Fruit fly (Drosophila melanogaster) whole organism, embryonic: Measurements from ENCODE around the gene Cyp4d1.

Source experiments
- Antp ChIP-seq: fragments of 200-800 bp; sonication (Bioruptor generic); optimal IDR thresholded peaks from 3 replicates; lab custom pipeline; 2016; ENCODE audit warnings: missing biosample characterization, missing genetic modification characterization
- Asciz ChIP-seq: fragments of 200-800 bp; sonication (Bioruptor generic); optimal IDR thresholded peaks from 2 replicates; lab custom pipeline; 2017; ENCODE audit warnings: missing biosample characterization, mild to moderate bottlenecking, missing genetic modification characterization, missing genetic modification reagents
- Atf6 ChIP-seq: fragments of 200-800 bp; sonication (Bioruptor generic); IDR thresholded peaks from 2 replicates; pipeline ENCODE4 v1.3.6; 2022; ENCODE audit warnings: missing biosample characterization, missing genetic modification characterization
- CG10366 ChIP-seq: fragments of 200-800 bp; sonication (Bioruptor generic); IDR thresholded peaks from 2 replicates; pipeline ENCODE4 v1.3.6; 2022; ENCODE audit warnings: missing biosample characterization, missing genetic modification characterization
- CG1529 ChIP-seq: fragments of 200-800 bp; sonication (Bioruptor generic); optimal IDR thresholded peaks from 3 replicates; lab custom pipeline; 2018; ENCODE audit warnings: missing biosample characterization, missing genetic modification characterization
- CG1602 ChIP-seq: fragments of 200-800 bp; sonication (Bioruptor generic); optimal IDR thresholded peaks from 3 replicates; lab custom pipeline; 2016; ENCODE audit warnings: missing biosample characterization, missing genetic modification characterization
- CG1603 ChIP-seq: fragments of 200-800 bp; sonication (Bioruptor generic); optimal IDR thresholded peaks from 2 replicates; lab custom pipeline; 2019; ENCODE audit warnings: missing biosample characterization, mild to moderate bottlenecking, missing genetic modification characterization, moderate library complexity
- CG17359 ChIP-seq: fragments of 200-800 bp; sonication (Bioruptor generic); optimal IDR thresholded peaks from 3 replicates; lab custom pipeline; 2018; ENCODE audit warnings: missing biosample characterization, mild to moderate bottlenecking, missing genetic modification characterization, moderate library complexity
- CG17829 ChIP-seq: fragments of 200-800 bp; optimal IDR thresholded peaks from 2 replicates; lab custom pipeline; 2019; ENCODE audit warnings: missing biosample characterization, mild to moderate bottlenecking, missing genetic modification characterization, moderate library complexity
- CG2116 ChIP-seq: fragments of 200-800 bp; sonication (Bioruptor generic); optimal IDR thresholded peaks from 3 replicates; lab custom pipeline; 2018; ENCODE audit warnings: missing biosample characterization, mild to moderate bottlenecking, missing genetic modification characterization
- CG2199 ChIP-seq: fragments of 200-800 bp; sonication (Bioruptor generic); IDR thresholded peaks from 3 replicates; pipeline ENCODE4 v1.3.6; 2022; ENCODE audit warnings: missing biosample characterization, missing genetic modification characterization
- CG3163 ChIP-seq: fragments of 200-800 bp; sonication (Bioruptor generic); optimal IDR thresholded peaks from 3 replicates; lab custom pipeline; 2016; ENCODE audit warnings: missing biosample characterization, missing genetic modification characterization
- CG33557 ChIP-seq: fragments of 200-800 bp; sonication (Bioruptor generic); optimal IDR thresholded peaks from 2 replicates; lab custom pipeline; 2019; ENCODE audit warnings: missing biosample characterization, mild to moderate bottlenecking, missing genetic modification characterization, moderate library complexity
- CG34422 ChIP-seq: fragments of 200-800 bp; sonication (Bioruptor generic); IDR thresholded peaks from 3 replicates; pipeline ENCODE4 v1.3.6; 2022; ENCODE audit warnings: missing biosample characterization, missing genetic modification characterization
- CG4282 ChIP-seq: fragments of 200-800 bp; sonication (Bioruptor generic); optimal IDR thresholded peaks from 2 replicates; lab custom pipeline; 2016; ENCODE audit warnings: missing biosample characterization, missing genetic modification characterization
- CG4424 ChIP-seq: fragments of 200-800 bp; sonication (Bioruptor generic); optimal IDR thresholded peaks from 3 replicates; lab custom pipeline; 2016; ENCODE audit warnings: missing biosample characterization, missing genetic modification characterization
- CG5180 ChIP-seq: fragments of 200-800 bp; sonication (Bioruptor generic); optimal IDR thresholded peaks from 3 replicates; lab custom pipeline; 2017; ENCODE audit warnings: missing biosample characterization, missing genetic modification characterization, mild to moderate bottlenecking, moderate library complexity, missing genetic modification reagents
- CG5953 ChIP-seq: fragments of 200-800 bp; sonication (Bioruptor generic); IDR thresholded peaks from 2 replicates; pipeline ENCODE4 v1.3.6; 2022; ENCODE audit warnings: missing biosample characterization, missing genetic modification characterization
- CG6254 ChIP-seq: fragments of 200-800 bp; sonication (Bioruptor generic); optimal IDR thresholded peaks from 3 replicates; lab custom pipeline; 2017; ENCODE audit warnings: mild to moderate bottlenecking, missing biosample characterization, missing genetic modification reagents, missing genetic modification characterization
- CG7963 ChIP-seq: fragments of 200-800 bp; sonication (Bioruptor generic); IDR thresholded peaks from 3 replicates; pipeline ENCODE4 v1.3.6; 2022; ENCODE audit warnings: missing biosample characterization, missing genetic modification characterization; ENCODE audit not compliant: partially characterized antibody
- CoRest ChIP-seq: fragments of 200-800 bp; sonication (Bioruptor generic); optimal IDR thresholded peaks from 3 replicates; lab custom pipeline; 2018; ENCODE audit warnings: missing biosample characterization, mild to moderate bottlenecking, missing genetic modification characterization, moderate library complexity
- Deaf1 ChIP-seq: fragments of 200-800 bp; optimal IDR thresholded peaks from 3 replicates; lab custom pipeline; 2019; ENCODE audit warnings: missing biosample characterization, mild to moderate bottlenecking, missing genetic modification characterization, moderate library complexity
- Dip3 ChIP-seq: fragments of 200-800 bp; sonication (Bioruptor generic); optimal IDR thresholded peaks from 3 replicates; lab custom pipeline; 2016; ENCODE audit warnings: missing biosample characterization, missing genetic modification characterization
- Doc2 ChIP-seq: fragments of 200-800 bp; sonication (Bioruptor generic); IDR thresholded peaks from 2 replicates; pipeline ENCODE4 v1.3.6; 2022; ENCODE audit warnings: missing biosample characterization, missing genetic modification characterization
- Elba2 ChIP-seq: fragments of 200-800 bp; sonication (Bioruptor generic); optimal IDR thresholded peaks from 3 replicates; lab custom pipeline; 2016; ENCODE audit warnings: missing biosample characterization, missing genetic modification characterization
- Nf-YC ChIP-seq: fragments of 200-800 bp; optimal IDR thresholded peaks from 3 replicates; lab custom pipeline; 2019; ENCODE audit warnings: missing biosample characterization, mild to moderate bottlenecking, missing genetic modification characterization, moderate library complexity
- Pdp1 ChIP-seq, 2 experiments: fragments of 200-800 bp; sonication (Bioruptor generic); optimal IDR thresholded peaks; 3 replicates each; lab custom pipeline; 2016; ENCODE audit warnings: missing biosample characterization in 2 of 2, missing genetic modification characterization in 2 of 2, mild to moderate bottlenecking in 1 of 2, moderate library complexity in 1 of 2
- Poxn ChIP-seq: fragments of 200-800 bp; sonication (Bioruptor generic); IDR thresholded peaks from 2 replicates; pipeline ENCODE4 v1.3.6; 2022; ENCODE audit warnings: missing biosample characterization, missing genetic modification characterization
- Ptx1 ChIP-seq: fragments of 200-800 bp; sonication (Bioruptor generic); IDR thresholded peaks from 2 replicates; pipeline ENCODE4 v1.3.6; 2022; ENCODE audit warnings: missing biosample characterization, missing genetic modification characterization
- Sox102F ChIP-seq: fragments of 200-800 bp; sonication (Bioruptor generic); optimal IDR thresholded peaks from 2 replicates; lab custom pipeline; 2018; ENCODE audit warnings: missing biosample characterization, mild to moderate bottlenecking, missing genetic modification characterization, moderate library complexity
- Stat92E ChIP-seq, 3 experiments: fragments of >200 bp in 2 of 3; fragments of 200-800 bp in 1 of 3; sonication (Bioruptor generic) in 1 of 3; optimal IDR thresholded peaks; 2 replicates each; lab custom pipeline; 2017 to 2019; ENCODE audit warnings: missing biosample characterization in 3 of 3, missing genetic modification characterization in 3 of 3, mild to moderate bottlenecking in 1 of 3, moderate library complexity in 1 of 3
- Trl ChIP-seq, 3 experiments: fragments of >200 bp in 2 of 3; fragments of 200-800 bp in 1 of 3; sonication (Bioruptor generic) in 1 of 3; optimal IDR thresholded peaks; 2 replicates in 1 of 3; 3 replicates in 2 of 3; lab custom pipeline; 2016 to 2017; ENCODE audit warnings: missing biosample characterization in 1 of 3, missing genetic modification characterization in 1 of 3
- abd-A ChIP-seq: fragments of 200-800 bp; sonication (Bioruptor generic); optimal IDR thresholded peaks from 3 replicates; lab custom pipeline; 2019; ENCODE audit warnings: missing biosample characterization, mild to moderate bottlenecking, missing genetic modification characterization, moderate library complexity
- ase ChIP-seq: fragments of 200-800 bp; sonication (Bioruptor generic); IDR thresholded peaks from 3 replicates; pipeline ENCODE4 v1.3.6; 2022; ENCODE audit warnings: missing biosample characterization, missing genetic modification characterization
- bab2 ChIP-seq: fragments of 200-800 bp; sonication (Bioruptor generic); optimal IDR thresholded peaks from 2 replicates; lab custom pipeline; 2016; ENCODE audit warnings: missing biosample characterization, missing genetic modification characterization
- bbx ChIP-seq: fragments of 200-800 bp; sonication (Bioruptor generic); IDR thresholded peaks from 2 replicates; pipeline ENCODE4 v1.3.6; 2022; ENCODE audit warnings: missing biosample characterization, missing genetic modification characterization; ENCODE audit not compliant: partially characterized antibody
- chinmo ChIP-seq: fragments of 200-800 bp; sonication (Bioruptor generic); IDR thresholded peaks from 4 replicates; pipeline ENCODE4 v1.3.6; 2022; ENCODE audit warnings: missing biosample characterization, missing genetic modification characterization; ENCODE audit not compliant: partially characterized antibody
- ci ChIP-seq: fragments of 200-800 bp; sonication (Bioruptor generic); IDR thresholded peaks from 3 replicates; pipeline ENCODE4 v1.3.6; 2022; ENCODE audit warnings: missing biosample characterization, missing genetic modification characterization
- crol ChIP-seq: fragments of 200-800 bp; sonication (Bioruptor generic); IDR thresholded peaks from 2 replicates; pipeline ENCODE4 v1.3.6; 2022; ENCODE audit warnings: missing biosample characterization, missing genetic modification characterization
- fd64A ChIP-seq: fragments of 200-800 bp; sonication (Bioruptor generic); optimal IDR thresholded peaks from 3 replicates; lab custom pipeline; 2018; ENCODE audit warnings: missing biosample characterization, mild to moderate bottlenecking, missing genetic modification characterization
- gcm ChIP-seq: fragments of 200-800 bp; sonication (Bioruptor generic); optimal IDR thresholded peaks from 2 replicates; lab custom pipeline; 2019; ENCODE audit warnings: missing biosample characterization, mild to moderate bottlenecking, missing genetic modification characterization, moderate library complexity
- gcm2 ChIP-seq: fragments of 200-800 bp; sonication (Bioruptor generic); optimal IDR thresholded peaks from 2 replicates; lab custom pipeline; 2016; ENCODE audit warnings: missing biosample characterization, missing genetic modification characterization
- kay ChIP-seq: fragments of 200-800 bp; sonication (Bioruptor generic); optimal IDR thresholded peaks from 2 replicates; lab custom pipeline; 2016; ENCODE audit warnings: missing biosample characterization, missing genetic modification characterization
- nerfin-1 ChIP-seq: fragments of 200-800 bp; sonication (Bioruptor generic); optimal IDR thresholded peaks from 3 replicates; lab custom pipeline; 2019; ENCODE audit warnings: missing biosample characterization, mild to moderate bottlenecking, missing genetic modification characterization, moderate library complexity
- oc ChIP-seq: fragments of 200-800 bp; sonication (Bioruptor generic); optimal IDR thresholded peaks from 2 replicates; lab custom pipeline; 2018; ENCODE audit warnings: missing biosample characterization, mild to moderate bottlenecking, missing genetic modification characterization, moderate library complexity
- repo ChIP-seq: fragments of 200-800 bp; sonication (Bioruptor generic); optimal IDR thresholded peaks from 2 replicates; lab custom pipeline; 2016; ENCODE audit warnings: missing biosample characterization, missing genetic modification characterization
- shn ChIP-seq: fragments of 200-800 bp; sonication (Bioruptor generic); optimal IDR thresholded peaks from 3 replicates; lab custom pipeline; 2016; ENCODE audit warnings: missing biosample characterization, missing genetic modification characterization
- slbo ChIP-seq: fragments of 200-800 bp; sonication (Bioruptor generic); IDR thresholded peaks from 2 replicates; pipeline ENCODE4 v1.3.6; 2022; ENCODE audit warnings: missing biosample characterization, missing genetic modification characterization
- stwl ChIP-seq: fragments of 200-800 bp; sonication (Bioruptor generic); optimal IDR thresholded peaks from 3 replicates; lab custom pipeline; 2018; ENCODE audit warnings: missing biosample characterization, mild to moderate bottlenecking, missing genetic modification characterization, moderate library complexity
- trem ChIP-seq: fragments of 200-800 bp; optimal IDR thresholded peaks from 3 replicates; lab custom pipeline; 2019; ENCODE audit warnings: missing biosample characterization, mild to moderate bottlenecking, missing genetic modification characterization, moderate library complexity

Gene Cyp4d1

dm6 chrX:2155868-2156267 lies 6.1 kb downstream of the Cyp4d1 start:
- TF ChIP-seq Atf6 (GFP tag; lab: Robert Waterston, UW) (no peak), CG2116 (no peak), CG33557 (GFP tag; lab: Kevin White, UChicago) (no peak), bbx (GFP tag; lab: Robert Waterston, UW) (0 out of 2 replicates have a peak, but pooled peaks have one; percentile 23), CG1602 (GFP tag; lab: Kevin White, UChicago) (no peak), CG5180 (no peak), Antp (GFP tag; lab: Kevin White, UChicago) (no peak), ase (no peak), CG3163 (GFP tag; lab: Kevin White, UChicago) (peak; percentile 46), CG6254 (GFP tag; lab: Kevin White, UChicago) (no peak), repo (GFP tag; lab: Kevin White, UChicago) (no peak), CG2199 (peak; percentile 76; the same call in 2 of the 3 replicates), crol (GFP tag; lab: Robert Waterston, UW) (peak; percentile 97), Doc2 (GFP tag; lab: Robert Waterston, UW) (no peak), stwl (tag; lab: Kevin White, UChicago) (peak; percentile 20), Asciz (no peak), Trl (optimal IDR thresholded peaks at IDR 0.05; lab: Kevin White, UChicago) (peak; percentile 54 to 70), Trl (GFP tag; optimal IDR thresholded peaks at IDR 0.05; lab: Kevin White, UChicago) (peak; percentile 45), Pdp1 (GFP tag; optimal IDR thresholded peaks at IDR 0.05; lab: Kevin White, UChicago) (peak in 1 of 2 experiments; percentile 85), CG17359 (tag; lab: Kevin White, UChicago) (no peak), CG4282 (GFP tag; lab: Kevin White, UChicago) (no peak), abd-A (tag; lab: Kevin White, UChicago) (no peak), gcm2 (GFP tag; lab: Kevin White, UChicago) (no peak), CG17829 (tag; lab: Kevin White, UChicago) (peak; percentile 32), CG5953 (GFP tag; lab: Robert Waterston, UW) (no peak), shn (GFP tag; lab: Kevin White, UChicago) (no peak), nerfin-1 (tag; lab: Kevin White, UChicago) (peak; percentile 10), fd64A (no peak), Poxn (no peak), Ptx1 (peak; percentile 39; the same call in 1 of the 2 replicates), Elba2 (peak; percentile 28), CG34422 (GFP tag; lab: Robert Waterston, UW) (0 out of 3 replicates have a peak, but pooled peaks have one; percentile 32), CG1529 (GFP tag; lab: Kevin White, UChicago) (no peak), Deaf1 (tag; lab: Kevin White, UChicago) (peak; percentile 24), ci (GFP tag; lab: Robert Waterston, UW) (peak; percentile 62), Dip3 (GFP tag; lab: Kevin White, UChicago) (no peak), slbo (GFP tag; lab: Robert Waterston, UW) (peak; percentile 41), bab2 (GFP tag; lab: Kevin White, UChicago) (no peak), CoRest (tag; lab: Kevin White, UChicago) (peak; percentile 18), Sox102F (GFP tag; lab: Kevin White, UChicago) (peak; percentile 64), CG10366 (GFP tag; lab: Robert Waterston, UW) (no peak), trem (no peak), CG7963 (GFP tag; lab: Robert Waterston, UW) (no peak), Stat92E (GFP tag; optimal IDR thresholded peaks at IDR 0.05; lab: Kevin White, UChicago) (peak in 1 of 3 experiments; percentile 2), oc (peak; percentile 74), gcm (GFP tag; lab: Kevin White, UChicago) (peak; percentile 14), Nf-YC (peak; percentile 78), CG4424 (GFP tag; lab: Kevin White, UChicago) (no peak), chinmo (GFP tag; lab: Robert Waterston, UW) (no peak), CG1603 (tag; lab: Kevin White, UChicago) (peak; percentile 20), kay (GFP tag; lab: Kevin White, UChicago) (no peak)
